Worm (Caenorhabditis elegans) whole organism, mixed stage, embryonic: ENCODE data around the gene C47E8.11.

Source experiments
- M03D4.4 ChIP-seq: sonication (generic microtip); optimal IDR thresholded peaks from 2 replicates; lab custom pipeline; 2017; ENCODE audit warnings: mild to moderate bottlenecking, missing genetic modification characterization, missing compliant biosample characterization
- blmp-1 ChIP-seq: fragments of 150-350 bp; optimal IDR thresholded peaks from 2 replicates; lab custom pipeline; 2014; ENCODE audit warnings: missing biosample characterization, missing genetic modification characterization
- ceh-83 ChIP-seq: fragments of 200-800 bp; sonication (Bioruptor generic); optimal IDR thresholded peaks from 2 replicates; lab custom pipeline; 2018; ENCODE audit warnings: mild to moderate bottlenecking, missing genetic modification characterization, missing compliant biosample characterization
- ces-1 ChIP-seq: fragments of 150-350 bp; optimal IDR thresholded peaks from 2 replicates; lab custom pipeline; 2014; ENCODE audit warnings: missing biosample characterization, missing genetic modification reagents, missing genetic modification characterization
- elt-1 ChIP-seq: sonication (generic microtip); optimal IDR thresholded peaks from 2 replicates; lab custom pipeline; 2017; ENCODE audit warnings: missing genetic modification characterization, mild to moderate bottlenecking, missing compliant biosample characterization, antibody characterized with exemption, moderate library complexity, borderline replicate concordance; ENCODE audit not compliant: insufficient read depth
- flh-1 ChIP-seq: fragments of 200-800 bp; sonication (Bioruptor generic); optimal IDR thresholded peaks from 2 replicates; lab custom pipeline; 2018; ENCODE audit warnings: mild to moderate bottlenecking, missing genetic modification characterization, moderate library complexity, missing compliant biosample characterization
- lin-32 ChIP-seq: fragments of 200-800 bp; sonication (Bioruptor generic); optimal IDR thresholded peaks from 2 replicates; lab custom pipeline; 2018; ENCODE audit warnings: mild to moderate bottlenecking, missing genetic modification characterization, missing compliant biosample characterization
- lsy-2 ChIP-seq: fragments of 150-350 bp; optimal IDR thresholded peaks from 2 replicates; lab custom pipeline; 2014; ENCODE audit warnings: missing biosample characterization, missing genetic modification characterization
- mab-5 ChIP-seq: fragments of 150-350 bp; optimal IDR thresholded peaks from 2 replicates; lab custom pipeline; 2014; ENCODE audit warnings: missing biosample characterization, missing genetic modification characterization
- mep-1 ChIP-seq: fragments of 150-350 bp; optimal IDR thresholded peaks from 2 replicates; lab custom pipeline; 2017; ENCODE audit warnings: missing biosample characterization, missing genetic modification reagents, missing genetic modification characterization, inconsistent platforms
- nhr-12 ChIP-seq: fragments of 150-350 bp; optimal IDR thresholded peaks from 2 replicates; lab custom pipeline; 2014; ENCODE audit warnings: missing biosample characterization, missing genetic modification characterization
- nhr-2 ChIP-seq: fragments of 150-350 bp; optimal IDR thresholded peaks from 2 replicates; lab custom pipeline; 2014; ENCODE audit warnings: missing biosample characterization, missing genetic modification characterization
- nhr-28 ChIP-seq: fragments of 150-350 bp; optimal IDR thresholded peaks from 2 replicates; lab custom pipeline; 2014; ENCODE audit warnings: missing biosample characterization, missing genetic modification characterization
- nhr-76 ChIP-seq: sonication (generic microtip); optimal IDR thresholded peaks from 2 replicates; lab custom pipeline; 2017; ENCODE audit warnings: missing biosample characterization, missing genetic modification characterization
- sem-2 ChIP-seq: fragments of 200-800 bp; sonication (Bioruptor generic); optimal IDR thresholded peaks from 2 replicates; lab custom pipeline; 2018; ENCODE audit warnings: mild to moderate bottlenecking, missing genetic modification characterization, missing compliant biosample characterization
- sptf-1 ChIP-seq: sonication (generic microtip); optimal IDR thresholded peaks from 2 replicates; lab custom pipeline; 2017; ENCODE audit warnings: mild to moderate bottlenecking, missing genetic modification characterization, moderate library complexity, missing compliant biosample characterization
- unc-62 ChIP-seq: fragments of 150-350 bp; optimal IDR thresholded peaks from 2 replicates; lab custom pipeline; 2014; ENCODE audit warnings: missing biosample characterization, missing genetic modification reagents, missing genetic modification characterization
- zip-8 ChIP-seq: fragments of 150-350 bp; optimal IDR thresholded peaks from 2 replicates; lab custom pipeline; 2014; ENCODE audit warnings: missing biosample characterization, missing genetic modification characterization
- ztf-11 ChIP-seq: fragments of 150-350 bp; optimal IDR thresholded peaks from 2 replicates; lab custom pipeline; 2014; ENCODE audit warnings: missing biosample characterization, missing genetic modification characterization

The C47E8.11 gene

DNA sequence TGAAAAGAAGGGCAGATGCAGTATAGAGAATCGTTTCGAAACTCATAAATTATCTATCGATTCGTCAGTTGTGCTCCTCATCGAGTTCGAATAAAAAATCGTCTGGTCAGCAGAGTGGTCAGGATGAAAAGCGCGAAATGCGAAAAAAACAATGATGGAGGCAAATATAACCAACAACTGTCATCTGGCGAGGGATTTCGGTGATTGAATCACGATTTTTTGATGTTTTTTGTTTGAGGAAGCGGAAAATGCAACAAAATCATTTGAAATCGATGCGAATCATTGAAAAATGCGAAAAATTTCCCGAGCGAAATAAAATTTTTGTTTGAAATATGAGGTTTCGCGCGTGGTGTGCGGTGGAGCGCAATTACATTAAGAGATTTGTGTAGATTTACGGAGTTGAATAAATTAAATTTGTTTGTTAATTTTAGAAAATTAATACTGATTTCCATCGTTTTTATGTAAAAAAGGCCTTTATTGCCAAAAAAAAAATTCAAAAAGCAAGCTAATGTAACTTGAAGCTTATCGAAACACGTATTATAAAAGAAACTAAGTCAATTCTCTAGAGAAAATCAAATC lies 45.9 kb downstream of the C47E8.11 start, which contains the start of gene unc-61:
Gene unc-61 (minus strand): TSS at position 51 of the 579 bp plus-strand sequence.
- TF ChIP-seq mep-1 (tag; lab: Kevin White, UChicago) = peak; percentile 1
- peak; percentile 89 for TF ChIP-seq ces-1 (GFP tag; lab: Kevin White, UChicago)
- no peak for TF ChIP-seq elt-1 (tag; lab: Kevin White, UChicago)

DNA sequence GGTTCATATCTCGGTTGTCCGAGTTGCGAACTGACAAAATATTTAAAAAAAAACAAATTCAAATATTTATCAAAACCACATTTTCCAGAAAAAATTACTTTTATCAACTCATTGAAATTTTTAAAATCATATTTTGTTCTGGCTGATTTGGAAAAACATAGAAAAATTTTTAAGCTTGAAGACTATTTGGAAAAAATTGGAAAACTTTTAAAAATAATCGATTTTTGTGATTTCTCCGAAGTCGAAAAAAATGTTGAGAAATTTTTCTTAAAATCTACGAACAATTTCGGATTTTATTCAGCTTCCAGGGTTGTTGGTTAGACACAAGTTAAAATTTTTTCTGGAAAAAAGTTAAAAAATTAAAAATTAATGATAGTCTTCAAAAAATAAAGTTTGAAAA lies 48.4 kb downstream of the C47E8.11 start, which contains the start of gene Y50E8A.5:
Gene Y50E8A.5 (minus strand): TSS at position 101 of the 400 bp plus-strand sequence.
- TF ChIP-seq nhr-2 (tag; lab: Kevin White, UChicago) (no peak), sem-2 (GFP tag; lab: Kevin White, UChicago) (no peak), lin-32 (no peak), nhr-12 (no peak), M03D4.4 (tag; lab: Kevin White, UChicago) (no peak), lsy-2 (tag; lab: Kevin White, UChicago) (no peak), mab-5 (tag; lab: Kevin White, UChicago) (no peak), ztf-11 (no peak), nhr-76 (tag; lab: Kevin White, UChicago) (no peak), sptf-1 (tag; lab: Kevin White, UChicago) (no peak), unc-62 (GFP tag; lab: Kevin White, UChicago) (no peak), nhr-28 (tag; lab: Kevin White, UChicago) (no peak), blmp-1 (no peak), flh-1 (GFP tag; lab: Kevin White, UChicago) (no peak), ceh-83 (GFP tag; lab: Kevin White, UChicago) (no peak), zip-8 (no peak)
